Fruit fly (Drosophila melanogaster) Kc167 (cell line): Measurements from ENCODE around the gene Amnionless.

Experiments
- Myc ChIP-seq: fragments of >200 bp; optimal IDR thresholded peaks from 2 replicates; lab custom pipeline; 2017; ENCODE audit warnings: missing external identifiers
- Sin3A ChIP-seq: fragments of >200 bp; optimal IDR thresholded peaks from 2 replicates; lab custom pipeline; 2018; ENCODE audit warnings: missing external identifiers
- h ChIP-seq: fragments of >200 bp; optimal IDR thresholded peaks from 3 replicates; lab custom pipeline; 2018; ENCODE audit warnings: missing external identifiers
- insv ChIP-seq: fragments of >200 bp; optimal IDR thresholded peaks from 3 replicates; lab custom pipeline; 2018; ENCODE audit warnings: missing external identifiers
- psq ChIP-seq: fragments of >200 bp; optimal IDR thresholded peaks from 2 replicates; lab custom pipeline; 2017; ENCODE audit warnings: missing external identifiers
- ttk ChIP-seq: sonication (Bioruptor generic); optimal IDR thresholded peaks from 2 replicates; lab custom pipeline; 2017; ENCODE audit warnings: missing external identifiers

The Amnionless gene

dm6 chr2L:307129-307528 lies 18.2 kb upstream of the Amnionless start:
- TF ChIP-seq insv (lab: Kevin White, UChicago) (no peak), ttk (lab: Kevin White, UChicago) (no peak), Sin3A (lab: Kevin White, UChicago) (no peak), psq (lab: Kevin White, UChicago) (no peak), h (lab: Kevin White, UChicago) (no peak), Myc (lab: Kevin White, UChicago) (no peak)

- TF ChIP-seq Myc (lab: Kevin White, UChicago) (no peak), psq (lab: Kevin White, UChicago) (no peak), insv (lab: Kevin White, UChicago) (no peak), ttk (lab: Kevin White, UChicago) (no peak), Sin3A (lab: Kevin White, UChicago) (no peak), h (lab: Kevin White, UChicago) (no peak)
These were observed 17.4 kb upstream of the Amnionless start for dm6 chr2L:306188-306927.

- no peak for TF ChIP-seq insv (lab: Kevin White, UChicago)
These were observed 16.7 kb upstream of the Amnionless start, which contains the start of gene Plc21C for dm6 chr2L:305646-306045. Gene Plc21C (plus strand): TSS chr2L:305935.

dm6 chr2L:305198-305597 lies 16.3 kb upstream of the Amnionless start:
- TF ChIP-seq Myc (lab: Kevin White, UChicago) (no peak), Sin3A (lab: Kevin White, UChicago) (no peak), insv (lab: Kevin White, UChicago) (no peak), ttk (lab: Kevin White, UChicago) (no peak), psq (lab: Kevin White, UChicago) (no peak), h (lab: Kevin White, UChicago) (no peak)

- TF ChIP-seq Sin3A (lab: Kevin White, UChicago): no peak
- no peak for TF ChIP-seq psq (lab: Kevin White, UChicago)
- no peak for TF ChIP-seq Myc (lab: Kevin White, UChicago)
- no peak for TF ChIP-seq insv (lab: Kevin White, UChicago)
- no peak for TF ChIP-seq h (lab: Kevin White, UChicago)
- no peak for TF ChIP-seq ttk (lab: Kevin White, UChicago)
These were observed 14.5 kb upstream of the Amnionless start for dm6 chr2L:303306-303962.

dm6 chr2L:300877-301706 lies 12.1 kb upstream of the Amnionless start:
- TF ChIP-seq Myc (lab: Kevin White, UChicago): no peak
- TF ChIP-seq h (lab: Kevin White, UChicago): no peak
- no peak for TF ChIP-seq Sin3A (lab: Kevin White, UChicago)
- no peak for TF ChIP-seq ttk (lab: Kevin White, UChicago)
- no peak for TF ChIP-seq insv (lab: Kevin White, UChicago)
- TF ChIP-seq psq (lab: Kevin White, UChicago): no peak

dm6 chr2L:300006-300405 lies 11.1 kb upstream of the Amnionless start:
- TF ChIP-seq psq (lab: Kevin White, UChicago) (no peak), h (lab: Kevin White, UChicago) (no peak), Sin3A (lab: Kevin White, UChicago) (no peak), ttk (lab: Kevin White, UChicago) (no peak), Myc (lab: Kevin White, UChicago) (no peak), insv (lab: Kevin White, UChicago) (no peak)

dm6 chr2L:299038-299437 lies 10.1 kb upstream of the Amnionless start:
- peak; percentile 67 for TF ChIP-seq ttk (lab: Kevin White, UChicago)
- no peak for TF ChIP-seq Myc (lab: Kevin White, UChicago)

dm6 chr2L:298285-298644 lies 9.3 kb upstream of the Amnionless start:
- TF ChIP-seq Sin3A (lab: Kevin White, UChicago) (no peak), ttk (lab: Kevin White, UChicago) (no peak), psq (lab: Kevin White, UChicago) (no peak), Myc (lab: Kevin White, UChicago) (no peak), h (lab: Kevin White, UChicago) (no peak)

dm6 chr2L:297480-298284 lies 8.7 kb upstream of the Amnionless start, which contains the start of gene Pi3K21B:
Gene Pi3K21B (plus strand): TSS chr2L:297880.
- no peak for TF ChIP-seq Myc (lab: Kevin White, UChicago)
- peak; percentile 39 for TF ChIP-seq h (lab: Kevin White, UChicago)
- no peak for TF ChIP-seq ttk (lab: Kevin White, UChicago)
- TF ChIP-seq insv (lab: Kevin White, UChicago): no peak
- no peak for TF ChIP-seq psq (lab: Kevin White, UChicago)
